In genomic region chr3L:8296941-8297340, dm6 we compare ENCODE assay signal across 1 fruit fly cellular context.
TF ChIP-seq lines count a peak whose summit lies in the region.

Rab19 (plus strand) TSS chr3L:8297018.

TF ChIP-seq in whole organism, embryonic, 481 proteins besides CTCF, POLR2A, EP300 and RAD21 (continued from another document and continues in another):
- no peak for TF ChIP-seq CG4404 (GFP tag; IDR thresholded peaks at IDR 0.05; lab: Robert Waterston, UW)
- no peak for TF ChIP-seq salm (tag; optimal IDR thresholded peaks at IDR 0.05; lab: Kevin White, UChicago)
- TF ChIP-seq Rx (GFP tag; IDR thresholded peaks at IDR 0.05; lab: Robert Waterston, UW), result no peak
- TF ChIP-seq bbx (GFP tag; IDR thresholded peaks at IDR 0.05; lab: Robert Waterston, UW; ENCODE audit: partially characterized antibody), result peak; percentile 87
- TF ChIP-seq phol (tag; optimal IDR thresholded peaks at IDR 0.05; lab: Kevin White, UChicago), result peak; percentile 25
- peak; percentile 78; the same call in 2 of the 3 replicates for TF ChIP-seq mld (GFP tag; IDR thresholded peaks at IDR 0.05; lab: Robert Waterston, UW; ENCODE audit: partially characterized antibody)
- no peak for TF ChIP-seq Tbp (GFP tag; optimal IDR thresholded peaks at IDR 0.05; lab: Kevin White, UChicago)
- TF ChIP-seq Ets97D (GFP tag; optimal IDR thresholded peaks at IDR 0.05; lab: Kevin White, UChicago), result peak; percentile 3
- no peak for TF ChIP-seq Usf (GFP tag; optimal IDR thresholded peaks at IDR 0.05; lab: Kevin White, UChicago)
- peak; percentile 12 for TF ChIP-seq Vsx1 (GFP tag; optimal IDR thresholded peaks at IDR 0.05; lab: Kevin White, UChicago)
- TF ChIP-seq CG7556 (GFP tag; optimal IDR thresholded peaks at IDR 0.05; lab: Kevin White, UChicago), result no peak
- no peak for TF ChIP-seq CG6272 (GFP tag; IDR thresholded peaks at IDR 0.05; lab: Robert Waterston, UW)
- TF ChIP-seq CG12236 (GFP tag; optimal IDR thresholded peaks at IDR 0.05; lab: Kevin White, UChicago), result no peak
- no peak for TF ChIP-seq Antp (GFP tag; optimal IDR thresholded peaks at IDR 0.05; lab: Kevin White, UChicago)
- TF ChIP-seq sna (GFP tag; IDR thresholded peaks at IDR 0.05; lab: Robert Waterston, UW; ENCODE audit: partially characterized antibody), result peak; percentile 97
- no peak for TF ChIP-seq pan (optimal IDR thresholded peaks at IDR 0.05; lab: Kevin White, UChicago)
- no peak for TF ChIP-seq pan (GFP tag; optimal IDR thresholded peaks at IDR 0.05 in 1 of 2, IDR thresholded peaks at IDR 0.05 in 1 of 2)
- no peak for TF ChIP-seq sima (GFP tag; optimal IDR thresholded peaks at IDR 0.05; lab: Kevin White, UChicago)
- TF ChIP-seq Hmx (GFP tag; optimal IDR thresholded peaks at IDR 0.05; lab: Kevin White, UChicago), result no peak
- TF ChIP-seq vfl (GFP tag; optimal IDR thresholded peaks at IDR 0.05; lab: Kevin White, UChicago), result no peak
- TF ChIP-seq peb (GFP tag; IDR thresholded peaks at IDR 0.05; lab: Robert Waterston, UW), result no peak
- TF ChIP-seq sens (GFP tag; lab: Kevin White, UChicago), result peak; percentile 29
- no peak for TF ChIP-seq CG13296 (GFP tag; optimal IDR thresholded peaks at IDR 0.05; lab: Kevin White, UChicago)
- peak; percentile 89 for TF ChIP-seq HLH4C (GFP tag; IDR thresholded peaks at IDR 0.05; lab: Robert Waterston, UW; ENCODE audit: partially characterized antibody)
- TF ChIP-seq Doc3 (GFP tag; IDR thresholded peaks at IDR 0.05; lab: Robert Waterston, UW; ENCODE audit: partially characterized antibody), result peak; percentile 98
- TF ChIP-seq CG10147 (GFP tag; optimal IDR thresholded peaks at IDR 0.05; lab: Kevin White, UChicago), result no peak
- no peak for TF ChIP-seq Hr51 (GFP tag; optimal IDR thresholded peaks at IDR 0.05; lab: Kevin White, UChicago)
- TF ChIP-seq Lhr (GFP tag; optimal IDR thresholded peaks at IDR 0.05; lab: Kevin White, UChicago), result no peak
- no peak for TF ChIP-seq zfh2 (GFP tag; optimal IDR thresholded peaks at IDR 0.05; lab: Kevin White, UChicago)
- TF ChIP-seq nmo (GFP tag; optimal IDR thresholded peaks at IDR 0.05; lab: Kevin White, UChicago), result peak; percentile 19
- TF ChIP-seq CG8089 (GFP tag; optimal IDR thresholded peaks at IDR 0.05; lab: Kevin White, UChicago), result no peak
- TF ChIP-seq CG14860 (GFP tag; IDR thresholded peaks at IDR 0.05; lab: Robert Waterston, UW; ENCODE audit: partially characterized antibody), result peak; percentile 86
- TF ChIP-seq ttk (GFP tag; IDR thresholded peaks at IDR 0.05; lab: Robert Waterston, UW), result no peak
- no peak for TF ChIP-seq croc (GFP tag; conservative IDR thresholded peaks at IDR 0.05; lab: Robert Waterston, UW)
- TF ChIP-seq CG42726 (GFP tag; IDR thresholded peaks at IDR 0.05; lab: Robert Waterston, UW; ENCODE audit: partially characterized antibody), result peak; percentile 25; the same call in 1 of the 2 replicates
- TF ChIP-seq Blimp-1 (GFP tag; optimal IDR thresholded peaks at IDR 0.05; lab: Kevin White, UChicago), result peak; percentile 85
- TF ChIP-seq CG12659 (GFP tag; optimal IDR thresholded peaks at IDR 0.05; lab: Kevin White, UChicago), result peak; percentile 9
- no peak for TF ChIP-seq CG18764 (GFP tag; optimal IDR thresholded peaks at IDR 0.05; lab: Kevin White, UChicago)
- no peak for TF ChIP-seq CG14441 (GFP tag; IDR thresholded peaks at IDR 0.05; lab: Robert Waterston, UW)
- TF ChIP-seq Stat92E (GFP tag; optimal IDR thresholded peaks at IDR 0.05; lab: Kevin White, UChicago), result no peak
- peak; percentile 52 for TF ChIP-seq CoRest (tag; optimal IDR thresholded peaks at IDR 0.05; lab: Kevin White, UChicago)
- TF ChIP-seq Dref (GFP tag; IDR thresholded peaks at IDR 0.05; lab: Robert Waterston, UW), result peak; percentile 68
- TF ChIP-seq CG2116 (GFP tag; optimal IDR thresholded peaks at IDR 0.05; lab: Kevin White, UChicago), result peak; percentile 82
- TF ChIP-seq Asciz (GFP tag; optimal IDR thresholded peaks at IDR 0.05; lab: Kevin White, UChicago), result no peak
- TF ChIP-seq CG4820 (GFP tag; optimal IDR thresholded peaks at IDR 0.05; lab: Kevin White, UChicago), result no peak
- no peak for TF ChIP-seq CG34422 (GFP tag; IDR thresholded peaks at IDR 0.05; lab: Robert Waterston, UW)
- no peak for TF ChIP-seq CHES-1-like (GFP tag; optimal IDR thresholded peaks at IDR 0.05; lab: Kevin White, UChicago)
- TF ChIP-seq vnd (GFP tag; IDR thresholded peaks at IDR 0.05; lab: Robert Waterston, UW; ENCODE audit: partially characterized antibody), result peak; percentile 85
- peak; percentile 98 for TF ChIP-seq Dll (GFP tag; IDR thresholded peaks at IDR 0.05; lab: Robert Waterston, UW; ENCODE audit: partially characterized antibody)
- no peak for TF ChIP-seq Sry-β (GFP tag; optimal IDR thresholded peaks at IDR 0.05; lab: Kevin White, UChicago)
- no peak for TF ChIP-seq fd96Cb (tag; optimal IDR thresholded peaks at IDR 0.05; lab: Kevin White, UChicago)
- TF ChIP-seq Hr78 (GFP tag; optimal IDR thresholded peaks at IDR 0.05; lab: Kevin White, UChicago), result peak in 1 of 2 experiments; percentile 100
- no peak for TF ChIP-seq pho (GFP tag; optimal IDR thresholded peaks at IDR 0.05; lab: Kevin White, UChicago)
- no peak for TF ChIP-seq CG2202 (tag; optimal IDR thresholded peaks at IDR 0.05; lab: Kevin White, UChicago)
- no peak for TF ChIP-seq CG17186 (GFP tag; optimal IDR thresholded peaks at IDR 0.05; lab: Kevin White, UChicago)
- TF ChIP-seq mirr (GFP tag; optimal IDR thresholded peaks at IDR 0.05; lab: Kevin White, UChicago), result no peak
- TF ChIP-seq ato (GFP tag; IDR thresholded peaks at IDR 0.05; lab: Robert Waterston, UW; ENCODE audit: partially characterized antibody), result peak; percentile 19; the same call in 1 of the 2 replicates
- peak; percentile 3 for TF ChIP-seq CG12391 (tag; optimal IDR thresholded peaks at IDR 0.05; lab: Kevin White, UChicago)
- TF ChIP-seq so (GFP tag; IDR thresholded peaks at IDR 0.05; lab: Robert Waterston, UW), result no peak
- TF ChIP-seq disco-r (GFP tag; optimal IDR thresholded peaks at IDR 0.05; lab: Kevin White, UChicago), result no peak
- no peak for TF ChIP-seq HHEX (GFP tag; optimal IDR thresholded peaks at IDR 0.05; lab: Kevin White, UChicago)
- TF ChIP-seq CG10274 (GFP tag; optimal IDR thresholded peaks at IDR 0.05; lab: Kevin White, UChicago), result no peak
- TF ChIP-seq wdn (GFP tag; IDR thresholded peaks at IDR 0.05; lab: Robert Waterston, UW), result no peak
- peak; percentile 76 for TF ChIP-seq nerfin-2 (GFP tag; IDR thresholded peaks at IDR 0.05; lab: Robert Waterston, UW; ENCODE audit: partially characterized antibody)
- TF ChIP-seq Elba2 (GFP tag; optimal IDR thresholded peaks at IDR 0.05; lab: Kevin White, UChicago), result no peak
- peak; percentile 53 for TF ChIP-seq pzg (GFP tag; optimal IDR thresholded peaks at IDR 0.05; lab: Kevin White, UChicago)
- no peak for TF ChIP-seq CG10959 (GFP tag; IDR thresholded peaks at IDR 0.05; lab: Robert Waterston, UW)
- TF ChIP-seq CG34224 (GFP tag; IDR thresholded peaks at IDR 0.05; lab: Robert Waterston, UW; ENCODE audit: partially characterized antibody), result peak; percentile 95
- TF ChIP-seq Awh (GFP tag; IDR thresholded peaks at IDR 0.05; lab: Robert Waterston, UW), result no peak
- peak in 1 of 2 experiments; percentile 18 for TF ChIP-seq tll (GFP tag; optimal IDR thresholded peaks at IDR 0.05; lab: Kevin White, UChicago)
- TF ChIP-seq scrt (GFP tag; optimal IDR thresholded peaks at IDR 0.05; lab: Kevin White, UChicago), result no peak
- TF ChIP-seq Sry-δ (GFP tag; optimal IDR thresholded peaks at IDR 0.05; lab: Kevin White, UChicago), result peak; percentile 71
- no peak for TF ChIP-seq CG12104 (GFP tag; optimal IDR thresholded peaks at IDR 0.05; lab: Kevin White, UChicago)
- peak; percentile 12 for TF ChIP-seq PHDP (tag; optimal IDR thresholded peaks at IDR 0.05; lab: Kevin White, UChicago)
- no peak for TF ChIP-seq MTF-1 (GFP tag; optimal IDR thresholded peaks at IDR 0.05; lab: Kevin White, UChicago; ENCODE audit: borderline replicate concordance)
- peak; percentile 1 for TF ChIP-seq YL-1 (GFP tag; optimal IDR thresholded peaks at IDR 0.05; lab: Kevin White, UChicago)
- TF ChIP-seq prd (optimal IDR thresholded peaks at IDR 0.05; lab: Kevin White, UChicago), result no peak
- TF ChIP-seq prd (GFP tag; IDR thresholded peaks at IDR 0.05; lab: Robert Waterston, UW), result no peak
- TF ChIP-seq dan (GFP tag; IDR thresholded peaks at IDR 0.05; lab: Robert Waterston, UW), result no peak
- no peak for TF ChIP-seq cwo (GFP tag; optimal IDR thresholded peaks at IDR 0.05; lab: Kevin White, UChicago)
- no peak for TF ChIP-seq ash1 (GFP tag; optimal IDR thresholded peaks at IDR 0.05; lab: Kevin White, UChicago)
- peak; percentile 94 for TF ChIP-seq Scr (GFP tag; IDR thresholded peaks at IDR 0.05; lab: Robert Waterston, UW; ENCODE audit: partially characterized antibody)
- TF ChIP-seq Lpt (GFP tag; optimal IDR thresholded peaks at IDR 0.05; lab: Kevin White, UChicago), result no peak
- no peak for TF ChIP-seq crol (GFP tag; IDR thresholded peaks at IDR 0.05; lab: Robert Waterston, UW)
- no peak for TF ChIP-seq Ada2b (GFP tag; IDR thresholded peaks at IDR 0.05; lab: Robert Waterston, UW)
- TF ChIP-seq bsh (GFP tag; optimal IDR thresholded peaks at IDR 0.05; lab: Kevin White, UChicago), result no peak
- TF ChIP-seq CG3281 (GFP tag; optimal IDR thresholded peaks at IDR 0.05; lab: Kevin White, UChicago), result no peak
- TF ChIP-seq Hsf (GFP tag; optimal IDR thresholded peaks at IDR 0.05; lab: Kevin White, UChicago), result no peak
- no peak for TF ChIP-seq CG11398 (GFP tag; optimal IDR thresholded peaks at IDR 0.05; lab: Kevin White, UChicago)
- no peak for TF ChIP-seq gce (GFP tag; IDR thresholded peaks at IDR 0.05; lab: Robert Waterston, UW)
- no peak for TF ChIP-seq CG6654 (GFP tag; optimal IDR thresholded peaks at IDR 0.05; lab: Kevin White, UChicago)
- TF ChIP-seq CG4730 (GFP tag; IDR thresholded peaks at IDR 0.05; lab: Robert Waterston, UW), result no peak
- no peak for TF ChIP-seq Sox100B (GFP tag; optimal IDR thresholded peaks at IDR 0.05; lab: Kevin White, UChicago)
- TF ChIP-seq unpg (GFP tag; optimal IDR thresholded peaks at IDR 0.05; lab: Kevin White, UChicago), result no peak
- no peak for TF ChIP-seq CG12299 (tag; optimal IDR thresholded peaks at IDR 0.05; lab: Kevin White, UChicago)
- peak; percentile 61 for TF ChIP-seq trem (tag; optimal IDR thresholded peaks at IDR 0.05; lab: Kevin White, UChicago)
- peak; percentile 94 for TF ChIP-seq unc-4 (GFP tag; IDR thresholded peaks at IDR 0.05; lab: Robert Waterston, UW; ENCODE audit: partially characterized antibody)
- TF ChIP-seq fd3F (GFP tag; optimal IDR thresholded peaks at IDR 0.05; lab: Kevin White, UChicago), result no peak
- TF ChIP-seq Nf-YB (GFP tag; optimal IDR thresholded peaks at IDR 0.05; lab: Kevin White, UChicago), result no peak
- no peak for TF ChIP-seq CG18619 (GFP tag; optimal IDR thresholded peaks at IDR 0.05; lab: Kevin White, UChicago)
- peak; percentile 5 for TF ChIP-seq abd-A (tag; optimal IDR thresholded peaks at IDR 0.05; lab: Kevin White, UChicago)
- no peak for TF ChIP-seq CG31441 (GFP tag; IDR thresholded peaks at IDR 0.05; lab: Robert Waterston, UW)
- no peak for TF ChIP-seq CG8388 (GFP tag; optimal IDR thresholded peaks at IDR 0.05; lab: Kevin White, UChicago)
- TF ChIP-seq zen2 (GFP tag; IDR thresholded peaks at IDR 0.05; lab: Robert Waterston, UW; ENCODE audit: partially characterized antibody), result peak; percentile 91
- TF ChIP-seq Rfx (GFP tag; IDR thresholded peaks at IDR 0.05; lab: Robert Waterston, UW), result no peak
- peak; percentile 77 for TF ChIP-seq gsb-n (tag; optimal IDR thresholded peaks at IDR 0.05; lab: Kevin White, UChicago)
- no peak for TF ChIP-seq repo (GFP tag; optimal IDR thresholded peaks at IDR 0.05; lab: Kevin White, UChicago)
- TF ChIP-seq CG10267 (tag; optimal IDR thresholded peaks at IDR 0.05; lab: Kevin White, UChicago), result peak; percentile 74
- TF ChIP-seq zen (tag; optimal IDR thresholded peaks at IDR 0.05; lab: Kevin White, UChicago), result peak; percentile 16
- no peak for TF ChIP-seq Mes4 (GFP tag; optimal IDR thresholded peaks at IDR 0.05; lab: Kevin White, UChicago)
- TF ChIP-seq crc (GFP tag; optimal IDR thresholded peaks at IDR 0.05; lab: Kevin White, UChicago), result no peak
- no peak for TF ChIP-seq ase (GFP tag; IDR thresholded peaks at IDR 0.05; lab: Robert Waterston, UW)
- no peak for TF ChIP-seq CG10209 (GFP tag; optimal IDR thresholded peaks at IDR 0.05; lab: Kevin White, UChicago)
- peak; percentile 20 for TF ChIP-seq CG2712 (tag; optimal IDR thresholded peaks at IDR 0.05; lab: Kevin White, UChicago)
- no peak for TF ChIP-seq insv (GFP tag; optimal IDR thresholded peaks at IDR 0.05; lab: Kevin White, UChicago)
- TF ChIP-seq Xbp1 (GFP tag; optimal IDR thresholded peaks at IDR 0.05; lab: Kevin White, UChicago), result no peak
- peak; percentile 69 for TF ChIP-seq Med (GFP tag; lab: Kevin White, UChicago)
- peak; percentile 13 for TF ChIP-seq CG17829 (tag; optimal IDR thresholded peaks at IDR 0.05; lab: Kevin White, UChicago)
- TF ChIP-seq CG7963 (GFP tag; IDR thresholded peaks at IDR 0.05; lab: Robert Waterston, UW; ENCODE audit: partially characterized antibody), result peak; percentile 65; the same call in 2 of the 3 replicates
- no peak for TF ChIP-seq CG17361 (GFP tag; IDR thresholded peaks at IDR 0.05; lab: Robert Waterston, UW)
- TF ChIP-seq CG7839 (tag; optimal IDR thresholded peaks at IDR 0.05; lab: Kevin White, UChicago), result no peak
- no peak for TF ChIP-seq CG3995 (GFP tag; optimal IDR thresholded peaks at IDR 0.05; lab: Kevin White, UChicago)
- no peak for TF ChIP-seq CG13123 (GFP tag; optimal IDR thresholded peaks at IDR 0.05; lab: Kevin White, UChicago)
- TF ChIP-seq CG9215 (GFP tag; IDR thresholded peaks at IDR 0.05; lab: Robert Waterston, UW), result no peak
- TF ChIP-seq CG6791 (GFP tag; IDR thresholded peaks at IDR 0.05; lab: Robert Waterston, UW; ENCODE audit: partially characterized antibody), result peak; percentile 79
- no peak for TF ChIP-seq CG18011 (GFP tag; optimal IDR thresholded peaks at IDR 0.05; lab: Kevin White, UChicago)
- TF ChIP-seq CG10431 (GFP tag; optimal IDR thresholded peaks at IDR 0.05; lab: Kevin White, UChicago), result no peak
- no peak for TF ChIP-seq usp (GFP tag; optimal IDR thresholded peaks at IDR 0.05; lab: Kevin White, UChicago)
- peak; percentile 84; the same call in 1 of the 4 replicates for TF ChIP-seq chinmo (GFP tag; IDR thresholded peaks at IDR 0.05; lab: Robert Waterston, UW; ENCODE audit: partially characterized antibody)
- no peak for TF ChIP-seq CG2889 (GFP tag; IDR thresholded peaks at IDR 0.05; lab: Robert Waterston, UW)
- TF ChIP-seq cad (GFP tag; optimal IDR thresholded peaks at IDR 0.05; lab: Kevin White, UChicago), result no peak
- peak; percentile 87 for TF ChIP-seq hbn (GFP tag; IDR thresholded peaks at IDR 0.05; lab: Robert Waterston, UW; ENCODE audit: partially characterized antibody)
- TF ChIP-seq Dip2 (GFP tag; IDR thresholded peaks at IDR 0.05; lab: Robert Waterston, UW), result no peak
- TF ChIP-seq org-1 (GFP tag; optimal IDR thresholded peaks at IDR 0.05; lab: Kevin White, UChicago), result no peak
